Fruit fly (Drosophila melanogaster) whole organism, embryonic: ENCODE results near the gene Kyat.

ENCODE experiments used
- Ada2b ChIP-seq: fragments of 200-800 bp; sonication (Bioruptor generic); IDR thresholded peaks from 2 replicates; pipeline ENCODE4 v1.3.6; 2022; ENCODE audit warnings: missing biosample characterization, missing genetic modification characterization
- Atf-2 ChIP-seq: fragments of 200-800 bp; sonication (Bioruptor generic); optimal IDR thresholded peaks from 2 replicates; lab custom pipeline; 2016; ENCODE audit warnings: missing biosample characterization, missing genetic modification characterization
- Blimp-1 ChIP-seq: fragments of 200-800 bp; sonication (Bioruptor generic); optimal IDR thresholded peaks from 3 replicates; lab custom pipeline; 2018; ENCODE audit warnings: missing biosample characterization, missing genetic modification characterization, mild to moderate bottlenecking, moderate library complexity, missing genetic modification reagents
- CG10462 ChIP-seq: fragments of 200-800 bp; sonication (Bioruptor generic); optimal IDR thresholded peaks from 2 replicates; lab custom pipeline; 2016; ENCODE audit warnings: missing biosample characterization, missing genetic modification characterization
- CG10979 ChIP-seq: fragments of 200-800 bp; sonication (Bioruptor generic); optimal IDR thresholded peaks from 2 replicates; lab custom pipeline; 2018; ENCODE audit warnings: missing biosample characterization, mild to moderate bottlenecking, missing genetic modification characterization, moderate library complexity
- CG11456 ChIP-seq: fragments of 200-800 bp; sonication (Bioruptor generic); IDR thresholded peaks from 3 replicates; pipeline ENCODE4 v1.3.6; 2022; ENCODE audit warnings: missing biosample characterization, missing genetic modification characterization
- CG11560 ChIP-seq: fragments of 200-800 bp; sonication (Bioruptor generic); IDR thresholded peaks from 3 replicates; pipeline ENCODE4 v1.3.6; 2022; ENCODE audit warnings: missing biosample characterization, missing genetic modification characterization
- CG14050 ChIP-seq: fragments of 200-800 bp; sonication (Bioruptor generic); IDR thresholded peaks from 3 replicates; pipeline ENCODE4 v1.3.6; 2022; ENCODE audit warnings: missing biosample characterization, missing genetic modification characterization
- CG14441 ChIP-seq: fragments of 200-800 bp; sonication (Bioruptor generic); IDR thresholded peaks from 2 replicates; pipeline ENCODE4 v1.3.6; 2022; ENCODE audit warnings: missing biosample characterization, missing genetic modification characterization
- CG15269 ChIP-seq: fragments of 200-800 bp; sonication (Bioruptor generic); optimal IDR thresholded peaks from 2 replicates; lab custom pipeline; 2018; ENCODE audit warnings: missing biosample characterization, mild to moderate bottlenecking, missing genetic modification characterization, moderate library complexity
- CG17385 ChIP-seq: fragments of 200-800 bp; sonication (Bioruptor generic); optimal IDR thresholded peaks from 3 replicates; lab custom pipeline; 2018; ENCODE audit warnings: missing biosample characterization, mild to moderate bottlenecking, missing genetic modification characterization
- CG18599 ChIP-seq: fragments of 200-800 bp; sonication (Bioruptor generic); optimal IDR thresholded peaks from 3 replicates; lab custom pipeline; 2017; ENCODE audit warnings: missing biosample characterization, missing genetic modification characterization, mild to moderate bottlenecking, moderate library complexity, missing genetic modification reagents
- CG18619 ChIP-seq: fragments of 200-800 bp; sonication (Bioruptor generic); optimal IDR thresholded peaks from 3 replicates; lab custom pipeline; 2017; ENCODE audit warnings: missing biosample characterization, mild to moderate bottlenecking, missing genetic modification characterization
- CG2712 ChIP-seq: fragments of 200-800 bp; optimal IDR thresholded peaks from 3 replicates; lab custom pipeline; 2019; ENCODE audit warnings: missing biosample characterization, mild to moderate bottlenecking, missing genetic modification characterization, moderate library complexity
- CG30020 ChIP-seq: fragments of 200-800 bp; optimal IDR thresholded peaks from 2 replicates; lab custom pipeline; 2019; ENCODE audit warnings: missing biosample characterization, mild to moderate bottlenecking, missing genetic modification characterization, moderate library complexity
- CG31365 ChIP-seq: fragments of 200-800 bp; sonication (Bioruptor generic); optimal IDR thresholded peaks from 2 replicates; lab custom pipeline; 2018; ENCODE audit warnings: missing biosample characterization, mild to moderate bottlenecking, missing genetic modification characterization
- CG33557 ChIP-seq: fragments of 200-800 bp; sonication (Bioruptor generic); optimal IDR thresholded peaks from 2 replicates; lab custom pipeline; 2019; ENCODE audit warnings: missing biosample characterization, mild to moderate bottlenecking, missing genetic modification characterization, moderate library complexity
- CG4328 ChIP-seq: fragments of 200-800 bp; sonication (Bioruptor generic); optimal IDR thresholded peaks from 3 replicates; lab custom pipeline; 2017; ENCODE audit warnings: missing biosample characterization, missing genetic modification reagents, missing genetic modification characterization
- CG5245 ChIP-seq: fragments of 200-800 bp; sonication (Bioruptor generic); optimal IDR thresholded peaks from 3 replicates; lab custom pipeline; 2016; ENCODE audit warnings: missing biosample characterization, missing genetic modification characterization
- CG8359 ChIP-seq: fragments of 200-800 bp; sonication (Bioruptor generic); optimal IDR thresholded peaks from 2 replicates; lab custom pipeline; 2017; ENCODE audit warnings: missing biosample characterization, mild to moderate bottlenecking, missing genetic modification characterization, borderline replicate concordance
- CG9609 ChIP-seq: fragments of 200-800 bp; sonication (Bioruptor generic); optimal IDR thresholded peaks from 3 replicates; lab custom pipeline; 2016; ENCODE audit warnings: missing biosample characterization, missing genetic modification characterization
- CG9817 ChIP-seq: fragments of 200-800 bp; sonication (Bioruptor generic); optimal IDR thresholded peaks from 2 replicates; lab custom pipeline; 2018; ENCODE audit warnings: missing biosample characterization, mild to moderate bottlenecking, missing genetic modification characterization, moderate library complexity
- Camta ChIP-seq: fragments of 200-800 bp; sonication (Bioruptor generic); optimal IDR thresholded peaks from 2 replicates; lab custom pipeline; 2016; ENCODE audit warnings: missing biosample characterization, missing genetic modification characterization
- D19B ChIP-seq: fragments of 200-800 bp; sonication (Bioruptor generic); optimal IDR thresholded peaks from 2 replicates; lab custom pipeline; 2017; ENCODE audit warnings: missing biosample characterization, mild to moderate bottlenecking, missing genetic modification characterization
- HmgZ ChIP-seq: fragments of 200-800 bp; sonication (Bioruptor generic); optimal IDR thresholded peaks from 2 replicates; lab custom pipeline; 2018; ENCODE audit warnings: missing biosample characterization, mild to moderate bottlenecking, missing genetic modification characterization
- Kr ChIP-seq: fragments of 200-800 bp; sonication (Bioruptor generic); optimal IDR thresholded peaks from 2 replicates; lab custom pipeline; 2017; ENCODE audit warnings: missing biosample characterization, mild to moderate bottlenecking, missing genetic modification characterization
- MBD-R2 ChIP-seq: fragments of 200-800 bp; sonication (Bioruptor generic); IDR thresholded peaks from 2 replicates; pipeline ENCODE4 v1.3.6; 2022; ENCODE audit warnings: missing biosample characterization, missing genetic modification characterization
- Max ChIP-seq: fragments of 200-800 bp; sonication (Bioruptor generic); optimal IDR thresholded peaks from 2 replicates; lab custom pipeline; 2016; ENCODE audit warnings: missing biosample characterization, mild to moderate bottlenecking, missing genetic modification characterization
- Mrtf ChIP-seq: fragments of 200-800 bp; sonication (Bioruptor generic); IDR thresholded peaks from 3 replicates; pipeline ENCODE4 v1.3.6; 2022; ENCODE audit warnings: missing biosample characterization, missing genetic modification characterization
- Ptx1 ChIP-seq: fragments of 200-800 bp; sonication (Bioruptor generic); IDR thresholded peaks from 2 replicates; pipeline ENCODE4 v1.3.6; 2022; ENCODE audit warnings: missing biosample characterization, missing genetic modification characterization
- Rfx ChIP-seq: fragments of 200-800 bp; sonication (Bioruptor generic); IDR thresholded peaks from 2 replicates; pipeline ENCODE4 v1.3.6; 2022; ENCODE audit warnings: missing biosample characterization, missing genetic modification characterization
- Xrp1 ChIP-seq: fragments of 200-800 bp; sonication (Bioruptor generic); IDR thresholded peaks from 2 replicates; pipeline ENCODE4 v1.3.6; 2022; ENCODE audit warnings: missing biosample characterization, missing genetic modification characterization
- bsh ChIP-seq, 2 experiments: fragments of 200-800 bp; sonication (Bioruptor generic); optimal IDR thresholded peaks; 2 replicates each; lab custom pipeline; 2017 to 2018; ENCODE audit warnings: mild to moderate bottlenecking in 2 of 2, missing biosample characterization in 2 of 2, missing genetic modification characterization in 2 of 2, moderate library complexity in 1 of 2
- btn ChIP-seq: fragments of 200-800 bp; sonication (Bioruptor generic); optimal IDR thresholded peaks from 2 replicates; lab custom pipeline; 2016; ENCODE audit warnings: missing biosample characterization, missing genetic modification characterization
- dan ChIP-seq: fragments of 200-800 bp; sonication (Bioruptor generic); IDR thresholded peaks from 2 replicates; pipeline ENCODE4 v1.3.6; 2022; ENCODE audit warnings: missing biosample characterization, missing genetic modification characterization
- gro ChIP-seq: fragments of 200-800 bp; sonication (Bioruptor generic); optimal IDR thresholded peaks from 2 replicates; lab custom pipeline; 2016; ENCODE audit warnings: missing biosample characterization, missing genetic modification characterization
- gsb ChIP-seq: fragments of 200-800 bp; sonication (Bioruptor generic); IDR thresholded peaks from 2 replicates; pipeline ENCODE4 v1.3.6; 2022; ENCODE audit warnings: missing biosample characterization, missing genetic modification characterization
- h ChIP-seq: fragments of >200 bp; optimal IDR thresholded peaks from 2 replicates; lab custom pipeline; 2017
- hkb ChIP-seq, 2 experiments: fragments of 200-800 bp in 1 of 2; fragments of >200 bp in 1 of 2; sonication (Bioruptor generic) in 1 of 2; IDR thresholded peaks in 1 of 2; optimal IDR thresholded peaks in 1 of 2; 2 replicates each; pipeline versions ENCODE4 v1.3.6 to Lab custom; 2017 to 2022; ENCODE audit warnings: missing biosample characterization in 1 of 2, missing genetic modification characterization in 1 of 2
- ind ChIP-seq: fragments of 200-800 bp; sonication (Bioruptor generic); optimal IDR thresholded peaks from 3 replicates; lab custom pipeline; 2016; ENCODE audit warnings: missing biosample characterization, missing genetic modification characterization
- knrl ChIP-seq: fragments of 200-800 bp; sonication (Bioruptor generic); IDR thresholded peaks from 3 replicates; pipeline ENCODE4 v1.3.6; 2022; ENCODE audit warnings: missing biosample characterization, missing genetic modification characterization; ENCODE audit not compliant: partially characterized antibody
- nerfin-1 ChIP-seq: fragments of 200-800 bp; sonication (Bioruptor generic); optimal IDR thresholded peaks from 3 replicates; lab custom pipeline; 2019; ENCODE audit warnings: missing biosample characterization, mild to moderate bottlenecking, missing genetic modification characterization, moderate library complexity
- odd ChIP-seq: fragments of 200-800 bp; sonication (Bioruptor generic); optimal IDR thresholded peaks from 2 replicates; lab custom pipeline; 2017; ENCODE audit warnings: missing biosample characterization, mild to moderate bottlenecking, missing genetic modification characterization
- pum ChIP-seq: fragments of 200-800 bp; sonication (Bioruptor generic); optimal IDR thresholded peaks from 2 replicates; lab custom pipeline; 2016; ENCODE audit warnings: missing biosample characterization, missing genetic modification characterization
- ranshi ChIP-seq: fragments of 200-800 bp; sonication (Bioruptor generic); IDR thresholded peaks from 2 replicates; pipeline ENCODE4 v1.3.6; 2022; ENCODE audit warnings: missing biosample characterization, missing genetic modification characterization
- sd ChIP-seq: fragments of 200-800 bp; sonication (Bioruptor generic); optimal IDR thresholded peaks from 3 replicates; lab custom pipeline; 2018; ENCODE audit warnings: missing biosample characterization, mild to moderate bottlenecking, missing genetic modification characterization, moderate library complexity
- sob ChIP-seq: fragments of 200-800 bp; sonication (Bioruptor generic); IDR thresholded peaks from 2 replicates; pipeline ENCODE4 v1.3.6; 2022; ENCODE audit warnings: missing biosample characterization, missing genetic modification characterization
- tna ChIP-seq: fragments of 200-800 bp; sonication (Bioruptor generic); IDR thresholded peaks from 2 replicates; pipeline ENCODE4 v1.3.6; 2022; ENCODE audit warnings: missing biosample characterization, missing genetic modification characterization; ENCODE audit not compliant: partially characterized antibody
- unc-4 ChIP-seq: fragments of 200-800 bp; sonication (Bioruptor generic); IDR thresholded peaks from 2 replicates; pipeline ENCODE4 v1.3.6; 2022; ENCODE audit warnings: missing biosample characterization, missing genetic modification characterization; ENCODE audit not compliant: partially characterized antibody
- zfh1 ChIP-seq: fragments of 200-800 bp; sonication (Bioruptor generic); IDR thresholded peaks from 3 replicates; pipeline ENCODE4 v1.3.6; 2022; ENCODE audit warnings: missing biosample characterization, missing genetic modification characterization

Kyat gene

dm6 chr3R:11780181-11780688 is 42.1 kb downstream of the Kyat start (continued):
- no peak for TF ChIP-seq CG31365 (tag; lab: Kevin White, UChicago)
- TF ChIP-seq Mrtf (GFP tag; lab: Robert Waterston, UW): peak; percentile 75
- peak; percentile 92 for TF ChIP-seq nerfin-1 (tag; lab: Kevin White, UChicago)
- peak; percentile 87 for TF ChIP-seq CG18619
- no peak for TF ChIP-seq CG9609
- peak; percentile 99 for TF ChIP-seq CG10979 (tag; lab: Kevin White, UChicago)
- TF ChIP-seq gsb (GFP tag; lab: Robert Waterston, UW): no peak
- TF ChIP-seq Xrp1 (GFP tag; lab: Robert Waterston, UW): peak; percentile 98
- TF ChIP-seq CG11456 (GFP tag; lab: Robert Waterston, UW): no peak
- peak; percentile 53 for TF ChIP-seq CG9817
- TF ChIP-seq odd (GFP tag; lab: Kevin White, UChicago): peak; percentile 81
- TF ChIP-seq CG14441: no peak
- TF ChIP-seq zfh1 (GFP tag; lab: Robert Waterston, UW): peak; percentile 96
- TF ChIP-seq HmgZ (tag; lab: Kevin White, UChicago): peak; percentile 15
- TF ChIP-seq Kr: peak; percentile 33
- peak; percentile 92 for TF ChIP-seq CG8359 (GFP tag; lab: Kevin White, UChicago)
- TF ChIP-seq h (lab: Kevin White, UChicago): no peak
- TF ChIP-seq pum: peak; percentile 66
- peak; percentile 91 to 98 for TF ChIP-seq bsh (GFP tag; optimal IDR thresholded peaks at IDR 0.05; lab: Kevin White, UChicago)
- TF ChIP-seq Max: peak; percentile 82
- peak; percentile 53; the same call in 1 of the 2 replicates for TF ChIP-seq Ada2b (GFP tag; lab: Robert Waterston, UW)
- peak; percentile 52; the same call in 2 of the 3 replicates for TF ChIP-seq CG14050 (GFP tag; lab: Robert Waterston, UW)
- TF ChIP-seq ind (GFP tag; lab: Kevin White, UChicago): peak; percentile 83
- peak; percentile 85 for TF ChIP-seq Ptx1 (GFP tag; lab: Robert Waterston, UW)
- peak; percentile 93 for TF ChIP-seq Blimp-1
- peak; percentile 82 for TF ChIP-seq CG30020
- no peak for TF ChIP-seq knrl (GFP tag; lab: Robert Waterston, UW)
- peak; percentile 30 for TF ChIP-seq Atf-2
- no peak for TF ChIP-seq gro (GFP tag; lab: Kevin White, UChicago)
- TF ChIP-seq CG5245 (GFP tag; lab: Kevin White, UChicago): peak; percentile 94
- no peak for TF ChIP-seq CG11560 (tag; lab: Robert Waterston, UW)
- TF ChIP-seq dan (GFP tag; lab: Robert Waterston, UW): peak; percentile 39; the same call in 1 of the 2 replicates
- TF ChIP-seq D19B: peak; percentile 50
- TF ChIP-seq CG17385: peak; percentile 85
- peak; percentile 10 for TF ChIP-seq sd (tag; lab: Kevin White, UChicago)
- 0 out of 2 replicates have a peak, but pooled peaks have one; percentile 12 for TF ChIP-seq MBD-R2 (GFP tag; lab: Robert Waterston, UW)
- peak; percentile 78 for TF ChIP-seq CG15269
- peak; percentile 74 for TF ChIP-seq sob
- peak; percentile 99 for TF ChIP-seq CG2712 (tag; lab: Kevin White, UChicago)
- peak; percentile 65 for TF ChIP-seq CG4328 (GFP tag; lab: Kevin White, UChicago)
- peak; percentile 87 for TF ChIP-seq CG10462 (GFP tag; lab: Kevin White, UChicago)
- TF ChIP-seq hkb (optimal IDR thresholded peaks at IDR 0.05; lab: Kevin White, UChicago): no peak
- TF ChIP-seq hkb (GFP tag; IDR thresholded peaks at IDR 0.05; lab: Robert Waterston, UW): peak; percentile 85
- peak; percentile 22 for TF ChIP-seq btn (GFP tag; lab: Kevin White, UChicago)
- no peak for TF ChIP-seq Rfx (GFP tag; lab: Robert Waterston, UW)
- TF ChIP-seq tna (GFP tag; lab: Robert Waterston, UW): no peak
- TF ChIP-seq CG18599 (GFP tag; lab: Kevin White, UChicago): peak; percentile 76
- peak; percentile 83 for TF ChIP-seq ranshi
- no peak for TF ChIP-seq Camta (GFP tag; lab: Kevin White, UChicago)
- no peak for TF ChIP-seq unc-4 (GFP tag; lab: Robert Waterston, UW)
- peak; percentile 97 for TF ChIP-seq CG33557
